Worm (Caenorhabditis elegans) whole organism, L4/young adult: Measurements from ENCODE around the gene lec-2.

ENCODE experiments used
- W03F9.2 ChIP-seq: fragments of 150-350 bp; optimal IDR thresholded peaks from 2 replicates; lab custom pipeline; 2014; ENCODE audit warnings: missing biosample characterization, missing genetic modification characterization
- dao-5 ChIP-seq: sonication (generic microtip); optimal IDR thresholded peaks from 2 replicates; lab custom pipeline; 2016; ENCODE audit warnings: missing genotype, missing genetic modification characterization, moderate library complexity, missing compliant biosample characterization
- him-1 ChIP-seq: sonication (generic microtip); optimal IDR thresholded peaks from 2 replicates; lab custom pipeline; 2016; ENCODE audit warnings: missing genotype, missing genetic modification reagents, missing genetic modification characterization, missing compliant biosample characterization

- no peak for TF ChIP-seq him-1 (tag; lab: Kevin White, UChicago)
- no peak for TF ChIP-seq W03F9.2 (tag; lab: Kevin White, UChicago)
- TF ChIP-seq dao-5 (tag; lab: Kevin White, UChicago) = no peak
Measured at ce11 chrII:9974967-9975366, 41.0 kb downstream of the lec-2 start, which contains the start of gene aakg-5.
